Fruit fly (Drosophila melanogaster): ENCODE results near the gene CCT2.

Gene CCT2

DNA sequence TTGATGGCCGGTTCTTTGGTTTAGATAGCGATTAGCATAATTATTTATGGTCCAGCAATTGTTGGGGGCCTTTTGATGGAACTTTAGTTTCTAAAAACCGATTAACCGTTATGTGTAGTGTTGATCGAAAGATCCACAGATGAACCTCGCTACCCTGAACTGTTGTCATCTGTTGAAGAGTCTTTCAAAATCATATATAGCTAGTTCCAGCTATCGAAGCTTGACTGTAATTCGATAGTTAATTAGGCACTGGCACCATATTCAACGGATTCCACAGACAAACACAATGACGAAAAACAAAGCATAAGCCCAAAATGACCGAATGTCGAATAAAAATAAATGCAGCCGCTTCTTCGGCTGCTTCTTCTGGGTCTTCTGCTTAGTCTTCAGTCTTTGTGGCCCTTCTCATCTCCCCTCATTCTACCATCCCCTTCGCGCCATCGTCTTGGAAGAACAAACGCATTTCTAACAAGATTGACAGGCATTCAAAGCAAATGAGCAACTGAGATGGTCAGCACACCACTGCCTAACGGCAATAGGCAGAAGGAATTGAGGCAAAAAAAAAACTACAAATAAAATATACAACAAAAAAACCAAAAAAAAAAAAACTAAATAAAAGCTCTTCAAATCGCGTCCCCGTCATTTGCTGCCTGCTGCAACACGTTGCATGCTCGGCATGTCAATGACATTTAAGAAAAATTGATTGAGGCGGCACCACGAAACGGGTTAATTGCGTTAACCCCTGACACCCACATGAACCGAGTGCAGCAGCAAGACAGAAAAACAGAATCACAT lies 45.4 kb upstream of the CCT2 start:
- TF ChIP-seq slbo (GFP tag; IDR thresholded peaks at IDR 0.05) (no peak), odd (GFP tag; optimal IDR thresholded peaks at IDR 0.05) (no peak), repo (GFP tag; optimal IDR thresholded peaks at IDR 0.05) (no peak), Side (GFP tag; optimal IDR thresholded peaks at IDR 0.05) (no peak), scrt (GFP tag; optimal IDR thresholded peaks at IDR 0.05) (no peak), CoRest (tag; optimal IDR thresholded peaks at IDR 0.05) (no peak), CG14965 (GFP tag; optimal IDR thresholded peaks at IDR 0.05; ENCODE audit: borderline replicate concordance) (no peak), CG4404 (GFP tag; IDR thresholded peaks at IDR 0.05) (no peak), caup (GFP tag; optimal IDR thresholded peaks at IDR 0.05; ENCODE audit: severe bottlenecking) (no peak), kni (GFP tag; optimal IDR thresholded peaks at IDR 0.05) (peak; percentile 7), CG31441 (GFP tag; IDR thresholded peaks at IDR 0.05) (no peak), CG1647 (GFP tag; optimal IDR thresholded peaks at IDR 0.05) (no peak), lbe (GFP tag; optimal IDR thresholded peaks at IDR 0.05) (no peak), maf-S (GFP tag; optimal IDR thresholded peaks at IDR 0.05) (no peak), CG18476 (GFP tag; optimal IDR thresholded peaks at IDR 0.05) (no peak), amos (GFP tag; IDR thresholded peaks at IDR 0.05; ENCODE audit: partially characterized antibody) (no peak), CG13624 (GFP tag; optimal IDR thresholded peaks at IDR 0.05) (no peak), CG14441 (GFP tag; IDR thresholded peaks at IDR 0.05) (no peak), CG7987 (GFP tag; optimal IDR thresholded peaks at IDR 0.05) (no peak), CG11456 (GFP tag; IDR thresholded peaks at IDR 0.05) (0 out of 3 replicates have a peak, but pooled peaks have one; percentile 33), CG18011 (GFP tag; optimal IDR thresholded peaks at IDR 0.05) (peak; percentile 89), CG12391 (tag; optimal IDR thresholded peaks at IDR 0.05) (no peak), fru (optimal IDR thresholded peaks at IDR 0.05) (no peak), CG7556 (GFP tag; optimal IDR thresholded peaks at IDR 0.05) (no peak), HLH4C (GFP tag; IDR thresholded peaks at IDR 0.05; ENCODE audit: partially characterized antibody) (no peak), gem (tag; optimal IDR thresholded peaks at IDR 0.05) (peak; percentile 18), ro (GFP tag; IDR thresholded peaks at IDR 0.05) (no peak), NC2α (GFP tag; optimal IDR thresholded peaks at IDR 0.05) (no peak), CG11398 (GFP tag; optimal IDR thresholded peaks at IDR 0.05) (no peak), ttk (GFP tag; IDR thresholded peaks at IDR 0.05) (no peak), CG9215 (GFP tag; IDR thresholded peaks at IDR 0.05) (no peak), B-H1 (GFP tag; IDR thresholded peaks at IDR 0.05) (no peak), pnt (GFP tag; optimal IDR thresholded peaks at IDR 0.05) (no peak), CG16863 (GFP tag; optimal IDR thresholded peaks at IDR 0.05) (no peak), Max (GFP tag; optimal IDR thresholded peaks at IDR 0.05) (no peak), slp2 (GFP tag; optimal IDR thresholded peaks at IDR 0.05) (no peak), Hey (tag; optimal IDR thresholded peaks at IDR 0.05) (no peak), grau (tag; optimal IDR thresholded peaks at IDR 0.05) (peak; percentile 79), crol (GFP tag; IDR thresholded peaks at IDR 0.05) (0 out of 2 replicates have a peak, but pooled peaks have one; percentile 43), CG2678 (tag; optimal IDR thresholded peaks at IDR 0.05) (no peak), ranshi (GFP tag; IDR thresholded peaks at IDR 0.05) (no peak), row (GFP tag; IDR thresholded peaks at IDR 0.05) (0 out of 3 replicates have a peak, but pooled peaks have one; percentile 13), CG18262 (tag; optimal IDR thresholded peaks at IDR 0.05) (no peak), sqz (GFP tag; optimal IDR thresholded peaks at IDR 0.05) (peak; percentile 43), Usf (GFP tag; optimal IDR thresholded peaks at IDR 0.05) (no peak), Rx (GFP tag; IDR thresholded peaks at IDR 0.05) (no peak), CG6683 (GFP tag; optimal IDR thresholded peaks at IDR 0.05) (no peak), Lim3 (GFP tag; IDR thresholded peaks at IDR 0.05) (no peak), Aef1 (GFP tag; IDR thresholded peaks at IDR 0.05) (no peak), CG32532 (GFP tag; IDR thresholded peaks at IDR 0.05) (no peak), Drgx (GFP tag; IDR thresholded peaks at IDR 0.05) (peak; percentile 59)
